Fruit fly (Drosophila melanogaster) whole organism, embryonic: ENCODE results near the gene ND-SGDH.

Experiments
- CG10565 ChIP-seq: fragments of 200-800 bp; sonication (Bioruptor generic); optimal IDR thresholded peaks from 3 replicates; lab custom pipeline; 2016; ENCODE audit warnings: missing biosample characterization, mild to moderate bottlenecking, missing genetic modification characterization
- CG10959 ChIP-seq: fragments of 200-800 bp; sonication (Bioruptor generic); IDR thresholded peaks from 2 replicates; pipeline ENCODE4 v1.3.6; 2022; ENCODE audit warnings: missing biosample characterization, missing genetic modification characterization
- CG11093 ChIP-seq: fragments of 200-800 bp; sonication (Bioruptor generic); IDR thresholded peaks from 3 replicates; pipeline ENCODE4 v1.3.6; 2022; ENCODE audit warnings: missing biosample characterization, missing genetic modification characterization
- CG11398 ChIP-seq: fragments of 200-800 bp; sonication (Bioruptor generic); optimal IDR thresholded peaks from 2 replicates; lab custom pipeline; 2016; ENCODE audit warnings: missing biosample characterization, missing genetic modification characterization
- CG11723 ChIP-seq: fragments of 200-800 bp; sonication (Bioruptor generic); optimal IDR thresholded peaks from 2 replicates; lab custom pipeline; 2017; ENCODE audit warnings: missing biosample characterization, mild to moderate bottlenecking, missing genetic modification characterization
- CG12104 ChIP-seq: fragments of 200-800 bp; sonication (Bioruptor generic); optimal IDR thresholded peaks from 3 replicates; lab custom pipeline; 2016; ENCODE audit warnings: missing biosample characterization, missing genetic modification characterization
- CG1233 ChIP-seq: fragments of 200-800 bp; sonication (Bioruptor generic); optimal IDR thresholded peaks from 4 replicates; lab custom pipeline; 2018; ENCODE audit warnings: missing biosample characterization, mild to moderate bottlenecking, missing genetic modification characterization
- CG13424 ChIP-seq: fragments of 200-800 bp; sonication (Bioruptor generic); optimal IDR thresholded peaks from 2 replicates; lab custom pipeline; 2019; ENCODE audit warnings: missing biosample characterization, mild to moderate bottlenecking, missing genetic modification characterization, moderate library complexity
- CG13624 ChIP-seq: fragments of 200-800 bp; sonication (Bioruptor generic); optimal IDR thresholded peaks from 2 replicates; lab custom pipeline; 2016; ENCODE audit warnings: missing biosample characterization, missing genetic modification characterization
- CG15011 ChIP-seq: fragments of 200-800 bp; sonication (Bioruptor generic); optimal IDR thresholded peaks from 3 replicates; lab custom pipeline; 2018; ENCODE audit warnings: missing biosample characterization, mild to moderate bottlenecking, missing genetic modification characterization
- CG16779 ChIP-seq: fragments of 200-800 bp; sonication (Bioruptor generic); IDR thresholded peaks from 2 replicates; pipeline ENCODE4 v1.3.6; 2022; ENCODE audit warnings: missing biosample characterization, missing genetic modification characterization
- CG17612 ChIP-seq: fragments of 200-800 bp; sonication (Bioruptor generic); IDR thresholded peaks from 2 replicates; pipeline ENCODE4 v1.3.6; 2022; ENCODE audit warnings: missing biosample characterization, missing genetic modification characterization
- CG1832 ChIP-seq: fragments of 200-800 bp; sonication (Bioruptor generic); optimal IDR thresholded peaks from 2 replicates; lab custom pipeline; 2017; ENCODE audit warnings: missing biosample characterization, mild to moderate bottlenecking, missing genetic modification characterization, inconsistent platforms
- CG18599 ChIP-seq: fragments of 200-800 bp; sonication (Bioruptor generic); optimal IDR thresholded peaks from 3 replicates; lab custom pipeline; 2017; ENCODE audit warnings: missing biosample characterization, missing genetic modification characterization, mild to moderate bottlenecking, moderate library complexity, missing genetic modification reagents
- CG18764 ChIP-seq: fragments of 200-800 bp; sonication (Bioruptor generic); optimal IDR thresholded peaks from 3 replicates; lab custom pipeline; 2016; ENCODE audit warnings: missing biosample characterization, missing genetic modification characterization
- CG2120 ChIP-seq: fragments of 200-800 bp; sonication (Bioruptor generic); optimal IDR thresholded peaks from 3 replicates; lab custom pipeline; 2016; ENCODE audit warnings: missing biosample characterization, missing genetic modification characterization
- CG32772 ChIP-seq: fragments of 200-800 bp; sonication (Bioruptor generic); IDR thresholded peaks from 2 replicates; pipeline ENCODE4 v1.3.6; 2022; ENCODE audit warnings: missing biosample characterization, missing genetic modification characterization
- CG33213 ChIP-seq: fragments of 200-800 bp; sonication (Bioruptor generic); optimal IDR thresholded peaks from 3 replicates; lab custom pipeline; 2016; ENCODE audit warnings: missing biosample characterization, missing genetic modification characterization
- CG43689 ChIP-seq: fragments of 200-800 bp; sonication (Bioruptor generic); IDR thresholded peaks from 2 replicates; pipeline ENCODE4 v1.3.6; 2022; ENCODE audit warnings: missing biosample characterization, missing genetic modification characterization
- CG6272 ChIP-seq: fragments of 200-800 bp; sonication (Bioruptor generic); IDR thresholded peaks from 2 replicates; pipeline ENCODE4 v1.3.6; 2022; ENCODE audit warnings: missing biosample characterization, missing genetic modification characterization
- CG8089 ChIP-seq: fragments of 200-800 bp; sonication (Bioruptor generic); optimal IDR thresholded peaks from 3 replicates; lab custom pipeline; 2016; ENCODE audit warnings: missing biosample characterization, missing genetic modification characterization
- CG8290 ChIP-seq, 3 experiments: fragments of 200-800 bp; sonication (Bioruptor generic); optimal IDR thresholded peaks; 2 replicates each; lab custom pipeline; 2016 to 2019; ENCODE audit warnings: missing biosample characterization in 3 of 3, missing genetic modification characterization in 3 of 3, mild to moderate bottlenecking in 2 of 3, moderate library complexity in 1 of 3
- CG9932 ChIP-seq: fragments of 200-800 bp; sonication (Bioruptor generic); IDR thresholded peaks from 2 replicates; pipeline ENCODE4 v1.3.6; 2022; ENCODE audit warnings: missing biosample characterization, missing genetic modification characterization
- CHES-1-like ChIP-seq: fragments of 200-800 bp; sonication (Bioruptor generic); optimal IDR thresholded peaks from 2 replicates; lab custom pipeline; 2016; ENCODE audit warnings: missing biosample characterization, missing genetic modification characterization
- Dip3 ChIP-seq: fragments of 200-800 bp; sonication (Bioruptor generic); optimal IDR thresholded peaks from 3 replicates; lab custom pipeline; 2016; ENCODE audit warnings: missing biosample characterization, missing genetic modification characterization
- Eip74EF ChIP-seq, 2 experiments: fragments of 200-800 bp in 1 of 2; fragments of >200 bp in 1 of 2; sonication (Bioruptor generic) in 1 of 2; optimal IDR thresholded peaks; 2 replicates each; lab custom pipeline; 2017 to 2019; ENCODE audit warnings: missing biosample characterization in 2 of 2, missing genetic modification characterization in 2 of 2, mild to moderate bottlenecking in 1 of 2, moderate library complexity in 1 of 2
- HLH4C ChIP-seq: fragments of 200-800 bp; sonication (Bioruptor generic); IDR thresholded peaks from 3 replicates; pipeline ENCODE4 v1.3.6; 2022; ENCODE audit warnings: missing biosample characterization, missing genetic modification characterization; ENCODE audit not compliant: partially characterized antibody
- HmgZ ChIP-seq: fragments of 200-800 bp; sonication (Bioruptor generic); optimal IDR thresholded peaks from 2 replicates; lab custom pipeline; 2018; ENCODE audit warnings: missing biosample characterization, mild to moderate bottlenecking, missing genetic modification characterization
- MBD-R2 ChIP-seq: fragments of 200-800 bp; sonication (Bioruptor generic); IDR thresholded peaks from 2 replicates; pipeline ENCODE4 v1.3.6; 2022; ENCODE audit warnings: missing biosample characterization, missing genetic modification characterization
- Ravus ChIP-seq: fragments of 200-800 bp; sonication (Bioruptor generic); IDR thresholded peaks from 2 replicates; pipeline ENCODE4 v1.3.6; 2022; ENCODE audit warnings: missing biosample characterization, missing genetic modification characterization
- Xbp1 ChIP-seq: fragments of 200-800 bp; sonication (Bioruptor generic); optimal IDR thresholded peaks from 3 replicates; lab custom pipeline; 2016; ENCODE audit warnings: missing biosample characterization, mild to moderate bottlenecking, missing genetic modification characterization
- ab ChIP-seq: fragments of 200-800 bp; sonication (Bioruptor generic); optimal IDR thresholded peaks from 2 replicates; lab custom pipeline; 2016; ENCODE audit warnings: missing biosample characterization, missing genetic modification characterization
- abd-A ChIP-seq: fragments of 200-800 bp; sonication (Bioruptor generic); optimal IDR thresholded peaks from 3 replicates; lab custom pipeline; 2019; ENCODE audit warnings: missing biosample characterization, mild to moderate bottlenecking, missing genetic modification characterization, moderate library complexity
- ato ChIP-seq: fragments of 200-800 bp; sonication (Bioruptor generic); IDR thresholded peaks from 2 replicates; pipeline ENCODE4 v1.3.6; 2022; ENCODE audit warnings: missing biosample characterization, missing genetic modification characterization; ENCODE audit not compliant: partially characterized antibody
- cwo ChIP-seq: fragments of 200-800 bp; sonication (Bioruptor generic); optimal IDR thresholded peaks from 3 replicates; lab custom pipeline; 2017; ENCODE audit warnings: missing biosample characterization, missing genetic modification characterization, mild to moderate bottlenecking, moderate library complexity, missing genetic modification reagents
- dm ChIP-seq: fragments of 200-800 bp; sonication (Bioruptor generic); optimal IDR thresholded peaks from 3 replicates; lab custom pipeline; 2016; ENCODE audit warnings: missing biosample characterization, missing genetic modification characterization
- dysf ChIP-seq: fragments of 200-800 bp; sonication (Bioruptor generic); IDR thresholded peaks from 3 replicates; pipeline ENCODE4 v1.3.6; 2022; ENCODE audit warnings: missing biosample characterization, missing genetic modification characterization
- hkb ChIP-seq, 2 experiments: fragments of 200-800 bp in 1 of 2; fragments of >200 bp in 1 of 2; sonication (Bioruptor generic) in 1 of 2; IDR thresholded peaks in 1 of 2; optimal IDR thresholded peaks in 1 of 2; 2 replicates each; pipeline versions ENCODE4 v1.3.6 to Lab custom; 2017 to 2022; ENCODE audit warnings: missing biosample characterization in 1 of 2, missing genetic modification characterization in 1 of 2
- kay ChIP-seq: fragments of 200-800 bp; sonication (Bioruptor generic); optimal IDR thresholded peaks from 2 replicates; lab custom pipeline; 2016; ENCODE audit warnings: missing biosample characterization, missing genetic modification characterization
- nerfin-1 ChIP-seq: fragments of 200-800 bp; sonication (Bioruptor generic); optimal IDR thresholded peaks from 3 replicates; lab custom pipeline; 2019; ENCODE audit warnings: missing biosample characterization, mild to moderate bottlenecking, missing genetic modification characterization, moderate library complexity
- nmo ChIP-seq: fragments of 200-800 bp; sonication (Bioruptor generic); optimal IDR thresholded peaks from 2 replicates; lab custom pipeline; 2018; ENCODE audit warnings: missing biosample characterization, mild to moderate bottlenecking, missing genetic modification characterization, moderate library complexity
- otp ChIP-seq: fragments of 200-800 bp; sonication (Bioruptor generic); IDR thresholded peaks from 3 replicates; pipeline ENCODE4, ENCODE4 v1.3.6; 2022; ENCODE audit warnings: missing biosample characterization, missing genetic modification characterization
- rib ChIP-seq: fragments of 200-800 bp; sonication (Bioruptor generic); IDR thresholded peaks from 2 replicates; pipeline ENCODE4 v1.3.6; 2022; ENCODE audit warnings: missing biosample characterization, missing genetic modification characterization
- sc ChIP-seq, 3 experiments: fragments of >200 bp in 2 of 3; fragments of 200-800 bp in 1 of 3; sonication (Bioruptor generic) in 1 of 3; optimal IDR thresholded peaks; 2 replicates in 2 of 3; 3 replicates in 1 of 3; lab custom pipeline; 2017; ENCODE audit warnings: mild to moderate bottlenecking in 1 of 3, missing biosample characterization in 1 of 3, missing genetic modification characterization in 1 of 3, missing genetic modification reagents in 1 of 3
- schlank ChIP-seq: fragments of 200-800 bp; sonication (Bioruptor generic); optimal IDR thresholded peaks from 2 replicates; lab custom pipeline; 2018; ENCODE audit warnings: missing biosample characterization, mild to moderate bottlenecking, missing genetic modification characterization
- tap ChIP-seq: fragments of 200-800 bp; optimal IDR thresholded peaks from 3 replicates; lab custom pipeline; 2019; ENCODE audit warnings: missing biosample characterization, mild to moderate bottlenecking, missing genetic modification characterization, moderate library complexity
- zen ChIP-seq: fragments of 200-800 bp; sonication (Bioruptor generic); optimal IDR thresholded peaks from 3 replicates; lab custom pipeline; 2018; ENCODE audit warnings: missing biosample characterization, mild to moderate bottlenecking, missing genetic modification characterization, moderate library complexity

Gene ND-SGDH

DNA sequence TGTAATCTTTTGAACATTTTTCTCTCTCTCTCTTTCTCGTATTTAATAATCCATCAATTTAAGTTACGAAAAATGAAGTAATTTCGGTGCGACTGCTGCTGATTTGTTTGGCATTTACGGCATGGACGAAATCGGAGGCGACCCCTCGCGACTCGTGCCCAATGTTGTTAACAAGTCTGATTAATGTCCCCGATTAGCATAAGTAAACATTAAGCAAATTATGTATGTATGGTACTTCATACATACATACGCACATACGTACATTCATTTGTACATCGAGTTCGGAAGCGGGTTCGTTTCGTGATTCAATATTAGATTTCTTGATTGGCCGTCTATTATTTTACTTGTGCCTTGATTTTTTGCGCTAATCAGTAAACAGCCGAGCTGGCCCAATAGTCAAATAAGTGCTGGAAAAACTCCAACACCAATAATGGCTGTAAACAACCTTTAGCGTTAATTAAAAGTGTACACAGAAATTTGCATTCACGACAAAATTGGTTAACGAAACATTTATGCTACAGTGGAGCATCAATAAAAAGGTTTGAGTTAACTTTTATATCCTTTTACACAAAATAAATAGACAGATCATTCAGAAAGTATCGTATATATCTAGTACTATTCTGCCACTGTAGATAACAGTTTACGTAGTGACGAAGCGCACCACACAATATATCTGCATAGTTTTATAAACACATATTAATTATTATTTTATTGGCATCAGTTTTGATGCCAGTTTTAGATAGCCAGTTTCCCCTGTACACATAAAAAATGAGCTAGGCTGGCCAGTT is 47.3 kb downstream of the ND-SGDH start (continued):
- peak; percentile 16 for TF ChIP-seq cwo (GFP tag; lab: Kevin White, UChicago)
- TF ChIP-seq nmo (GFP tag; lab: Kevin White, UChicago) = peak; percentile 59
- TF ChIP-seq HmgZ (tag; lab: Kevin White, UChicago) = peak; percentile 56
- no peak for TF ChIP-seq HLH4C (GFP tag; lab: Robert Waterston, UW)
- peak; percentile 82 for TF ChIP-seq CG9932 (GFP tag; lab: Robert Waterston, UW)
- no peak for TF ChIP-seq hkb (optimal IDR thresholded peaks at IDR 0.05; lab: Kevin White, UChicago)
- TF ChIP-seq hkb (GFP tag; IDR thresholded peaks at IDR 0.05; lab: Robert Waterston, UW) = peak; percentile 70
- no peak for TF ChIP-seq zen (tag; lab: Kevin White, UChicago)
- no peak for TF ChIP-seq CG10565
- peak; percentile 69; the same call in 1 of the 2 replicates for TF ChIP-seq CG17612 (GFP tag; lab: Robert Waterston, UW)
- peak; percentile 66 for TF ChIP-seq Xbp1
- TF ChIP-seq abd-A (tag; lab: Kevin White, UChicago) = peak; percentile 9
- peak; percentile 81 for TF ChIP-seq dysf (GFP tag; lab: Robert Waterston, UW)
- TF ChIP-seq Dip3 (GFP tag; lab: Kevin White, UChicago) = peak; percentile 54
- peak; percentile 74 for TF ChIP-seq CG13424
- no peak for TF ChIP-seq CG8089 (GFP tag; lab: Kevin White, UChicago)
- TF ChIP-seq CG33213 (GFP tag; lab: Kevin White, UChicago) = peak; percentile 11
- no peak for TF ChIP-seq ato (GFP tag; lab: Robert Waterston, UW)
- TF ChIP-seq nerfin-1 (tag; lab: Kevin White, UChicago) = peak; percentile 28
- peak; percentile 20 for TF ChIP-seq CG11723
- TF ChIP-seq CG32772 (GFP tag; lab: Robert Waterston, UW) = 0 out of 2 replicates have a peak, but pooled peaks have one; percentile 35
- TF ChIP-seq CG18764 (GFP tag; lab: Kevin White, UChicago) = peak; percentile 37
- peak; percentile 46; the same call in 1 of the 2 replicates for TF ChIP-seq CG43689 (GFP tag; lab: Robert Waterston, UW)
- peak; percentile 36 for TF ChIP-seq schlank
- no peak for TF ChIP-seq CG1832 (GFP tag; lab: Kevin White, UChicago)
- TF ChIP-seq CG2120 = peak; percentile 77
- peak; percentile 39 for TF ChIP-seq CG15011 (GFP tag; lab: Kevin White, UChicago)
- peak; percentile 9 for TF ChIP-seq CHES-1-like (GFP tag; lab: Kevin White, UChicago)
- peak; percentile 44 for TF ChIP-seq kay (GFP tag; lab: Kevin White, UChicago)
- TF ChIP-seq CG10959 (GFP tag; lab: Robert Waterston, UW) = no peak
- peak; percentile 38 for TF ChIP-seq Ravus (GFP tag; lab: Robert Waterston, UW)
- TF ChIP-seq CG1233 (GFP tag; lab: Kevin White, UChicago) = peak; percentile 43
- 0 out of 2 replicates have a peak, but pooled peaks have one; percentile 69 for TF ChIP-seq rib (GFP tag; lab: Robert Waterston, UW)
- TF ChIP-seq CG8290 (GFP tag; optimal IDR thresholded peaks at IDR 0.05; lab: Kevin White, UChicago) = no peak
- TF ChIP-seq CG8290 (tag; optimal IDR thresholded peaks at IDR 0.05; lab: Kevin White, UChicago) = peak in 1 of 2 experiments; percentile 36
- TF ChIP-seq tap (tag; lab: Kevin White, UChicago) = peak; percentile 54
- peak; percentile 62 for TF ChIP-seq CG11093 (GFP tag; lab: Robert Waterston, UW)
- TF ChIP-seq CG6272 (GFP tag; lab: Robert Waterston, UW) = peak; percentile 25; the same call in 1 of the 2 replicates
- TF ChIP-seq ab (GFP tag; lab: Kevin White, UChicago) = peak; percentile 8
- peak; percentile 71 for TF ChIP-seq CG18599 (GFP tag; lab: Kevin White, UChicago)
- TF ChIP-seq otp (GFP tag; lab: Robert Waterston, UW) = peak; percentile 4; the same call in 1 of the 3 replicates
- TF ChIP-seq dm = no peak
- peak; percentile 45; the same call in 1 of the 2 replicates for TF ChIP-seq MBD-R2 (GFP tag; lab: Robert Waterston, UW)
- peak; percentile 15 for TF ChIP-seq CG11398 (GFP tag; lab: Kevin White, UChicago)
- no peak for TF ChIP-seq sc (optimal IDR thresholded peaks at IDR 0.05; lab: Kevin White, UChicago)
- TF ChIP-seq sc (GFP tag; optimal IDR thresholded peaks at IDR 0.05; lab: Kevin White, UChicago) = no peak
- TF ChIP-seq Eip74EF (GFP tag; optimal IDR thresholded peaks at IDR 0.05; lab: Kevin White, UChicago) = no peak
- peak; percentile 21; the same call in 1 of the 2 replicates for TF ChIP-seq CG16779
- peak; percentile 18 for TF ChIP-seq CG13624 (GFP tag; lab: Kevin White, UChicago)
- TF ChIP-seq CG12104 (GFP tag; lab: Kevin White, UChicago) = peak; percentile 9
